Worm (Caenorhabditis elegans): ENCODE measurements around the gene snt-1.

- TF ChIP-seq him-1 (tag; optimal IDR thresholded peaks at IDR 0.05) (no peak), W03F9.2 (tag; optimal IDR thresholded peaks at IDR 0.05) (no peak), dao-5 (tag; optimal IDR thresholded peaks at IDR 0.05) (no peak)
Measured at ce11 chrII:6816324-6816723, 5.6 kb downstream of the snt-1 start.

All from whole organism, L4/young adult.